Worm (Caenorhabditis elegans) whole organism, early embryonic: ENCODE measurements around the gene C01F6.14.

Experiments used
- B0310.2 ChIP-seq: sonication (generic microtip); optimal IDR thresholded peaks from 2 replicates; lab custom pipeline; 2016; ENCODE audit warnings: mild to moderate bottlenecking, missing genetic modification characterization, missing compliant biosample characterization
- F13C5.2 ChIP-seq: sonication (generic microtip); optimal IDR thresholded peaks from 2 replicates; lab custom pipeline; 2017; ENCODE audit warnings: mild to moderate bottlenecking, missing genetic modification characterization, inconsistent platforms, missing compliant biosample characterization
- aly-1 ChIP-seq: sonication (generic microtip); optimal IDR thresholded peaks from 2 replicates; lab custom pipeline; 2016; ENCODE audit warnings: missing genetic modification characterization, missing compliant biosample characterization
- ama-1 ChIP-seq: fragments of 150-350 bp; optimal IDR thresholded peaks from 2 replicates; lab custom pipeline; 2014
- ceh-13 ChIP-seq: fragments of 200-800 bp; sonication (Bioruptor generic); optimal IDR thresholded peaks from 2 replicates; lab custom pipeline; 2018; ENCODE audit warnings: mild to moderate bottlenecking, missing genetic modification characterization, missing compliant biosample characterization
- ceh-36 ChIP-seq: sonication (generic microtip); optimal IDR thresholded peaks from 2 replicates; lab custom pipeline; 2016; ENCODE audit warnings: missing genetic modification characterization, inconsistent platforms, missing compliant biosample characterization
- ets-7 ChIP-seq: sonication (generic microtip); optimal IDR thresholded peaks from 2 replicates; lab custom pipeline; 2016; ENCODE audit warnings: missing genotype, missing genetic modification characterization, missing compliant biosample characterization
- flt-1 ChIP-seq: fragments of 200-800 bp; sonication (Bioruptor generic); IDR thresholded peaks from 2 replicates; pipeline ENCODE4 v1.3.6; 2022; ENCODE audit warnings: missing genetic modification characterization, missing compliant biosample characterization
- hmbx-1 ChIP-seq: sonication (generic microtip); optimal IDR thresholded peaks from 2 replicates; lab custom pipeline; 2016; ENCODE audit warnings: mild to moderate bottlenecking, missing genetic modification characterization, missing compliant biosample characterization
- hmg-4 ChIP-seq: fragments of 200-800 bp; sonication (Bioruptor generic); optimal IDR thresholded peaks from 2 replicates; lab custom pipeline; 2018; ENCODE audit warnings: mild to moderate bottlenecking, missing genetic modification characterization, missing compliant biosample characterization
- hnd-1 ChIP-seq: sonication (generic microtip); optimal IDR thresholded peaks from 2 replicates; lab custom pipeline; 2016; ENCODE audit warnings: missing genetic modification characterization, missing compliant biosample characterization
- pes-1 ChIP-seq: fragments of 200-800 bp; sonication (Bioruptor generic); IDR thresholded peaks from 2 replicates; pipeline ENCODE4 v1.3.6; 2022; ENCODE audit warnings: missing genetic modification reagents, missing genetic modification characterization, missing compliant biosample characterization
- scrt-1 ChIP-seq: fragments of 200-800 bp; sonication (Bioruptor generic); IDR thresholded peaks from 2 replicates; pipeline ENCODE4 v1.3.6; 2022; ENCODE audit warnings: missing genetic modification characterization, missing compliant biosample characterization
- sea-1 ChIP-seq: fragments of 200-800 bp; sonication (Bioruptor generic); conservative IDR thresholded peaks from 2 replicates; pipeline ENCODE4 v1.3.6; 2022; ENCODE audit warnings: missing genetic modification characterization, missing compliant biosample characterization
- tbx-11 ChIP-seq: fragments of 200-800 bp; sonication (Bioruptor generic); IDR thresholded peaks from 2 replicates; pipeline ENCODE4 v1.3.6; 2022; ENCODE audit warnings: missing genetic modification characterization, missing compliant biosample characterization
- tbx-37 ChIP-seq: fragments of 200-800 bp; sonication (Bioruptor generic); conservative IDR thresholded peaks from 2 replicates; pipeline ENCODE4 v1.3.6; 2022; ENCODE audit warnings: missing genetic modification reagents, missing genetic modification characterization, missing compliant biosample characterization
- tra-4 ChIP-seq: sonication (generic microtip); optimal IDR thresholded peaks from 2 replicates; lab custom pipeline; 2017; ENCODE audit warnings: missing genetic modification characterization, missing compliant biosample characterization

Gene C01F6.14

DNA sequence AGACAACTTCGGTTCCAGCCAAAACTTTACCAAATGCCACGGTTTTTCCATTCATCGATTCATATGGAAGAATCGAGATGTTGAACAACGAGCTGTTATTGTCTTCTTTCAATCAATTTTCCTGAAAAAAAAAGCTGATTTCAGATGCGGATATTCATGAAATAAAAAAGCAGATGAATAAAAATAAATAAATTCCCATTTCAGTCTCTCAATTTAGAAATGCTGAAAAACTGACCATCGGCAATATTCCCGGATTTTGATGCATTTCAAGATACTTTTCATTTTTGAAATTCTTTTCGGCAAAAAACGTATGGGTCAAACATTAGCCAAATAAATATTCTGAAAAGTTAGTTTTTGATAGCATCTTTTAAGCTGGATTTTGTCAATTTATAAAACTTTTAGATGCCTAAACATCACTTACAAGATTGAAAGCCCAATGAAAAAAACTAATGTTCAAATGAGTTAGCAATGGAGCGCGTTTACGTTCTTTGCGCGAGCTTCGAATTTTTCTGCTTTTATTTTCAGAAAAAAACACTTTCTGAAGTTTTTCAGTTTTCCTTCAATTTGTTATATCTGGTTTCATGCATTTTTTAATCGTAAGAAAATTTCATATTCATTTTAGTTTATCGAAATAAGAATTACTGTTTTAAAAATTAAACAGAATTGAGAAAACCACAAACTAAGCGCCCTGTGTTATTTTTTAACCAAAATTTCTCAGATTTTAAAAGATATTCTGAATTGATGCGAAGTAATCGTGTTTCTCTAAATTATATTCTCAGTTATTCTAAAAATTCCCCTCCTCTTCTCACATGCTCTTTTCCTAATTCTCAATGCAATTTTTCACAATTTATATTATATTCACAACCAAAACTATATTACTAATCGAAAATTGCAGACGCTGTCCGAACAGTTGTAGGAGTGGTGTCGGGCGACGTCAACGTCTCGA, at the start of gene C01F6.14, which contains the start of gene fem-3:
Gene C01F6.14, minus strand, starts transcription at position 51 of the 946 bp plus-strand sequence.
Gene fem-3, plus strand, starts transcription at position 896 of the 946 bp plus-strand sequence.
- TF ChIP-seq ceh-36 (no peak), pes-1 (no peak), B0310.2 (tag; lab: Kevin White, UChicago) (no peak), ceh-13 (GFP tag; lab: Kevin White, UChicago) (no peak), F13C5.2 (no peak), scrt-1 (no peak), ets-7 (tag; lab: Kevin White, UChicago) (no peak), tbx-37 (no peak), hmbx-1 (tag; lab: Kevin White, UChicago) (no peak), sea-1 (no peak), hnd-1 (tag; lab: Kevin White, UChicago) (no peak), hmg-4 (no peak), aly-1 (tag; lab: Kevin White, UChicago) (no peak), tra-4 (tag; lab: Kevin White, UChicago) (no peak), ama-1 (lab: Kevin White, UChicago) (no peak), flt-1 (GFP tag; lab: Robert Waterston, UW) (no peak), tbx-11 (no peak)

DNA sequence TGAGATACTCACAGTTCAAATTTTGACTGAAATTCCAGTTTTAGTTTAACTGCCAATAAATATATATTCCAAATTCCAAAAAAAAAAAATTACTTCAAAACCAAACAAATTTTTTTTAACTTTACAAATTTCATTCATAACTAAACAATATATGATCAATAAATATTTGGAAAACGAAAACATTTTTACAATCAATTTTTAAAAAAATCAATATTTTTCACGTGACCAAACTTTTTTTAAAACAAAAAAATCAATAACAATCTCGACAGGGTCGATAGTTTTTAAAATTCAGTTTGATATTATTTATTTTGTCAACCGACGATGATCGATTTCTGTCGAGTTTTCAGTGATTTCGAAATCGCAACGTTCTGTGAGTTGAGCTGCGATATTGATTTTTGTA, 46.3 kb upstream of the C01F6.14 start, which contains the start of gene F23B2.7:
Gene F23B2.7, plus strand, starts transcription at position 301 of the 400 bp plus-strand sequence.
- no peak for TF ChIP-seq scrt-1
- no peak for TF ChIP-seq sea-1
- TF ChIP-seq tra-4 (tag; lab: Kevin White, UChicago) = no peak
- TF ChIP-seq hnd-1 (tag; lab: Kevin White, UChicago) = no peak
- no peak for TF ChIP-seq B0310.2 (tag; lab: Kevin White, UChicago)
- no peak for TF ChIP-seq hmg-4
- no peak for TF ChIP-seq flt-1 (GFP tag; lab: Robert Waterston, UW)

- no peak for TF ChIP-seq B0310.2 (tag; lab: Kevin White, UChicago)
- no peak for TF ChIP-seq ama-1 (lab: Kevin White, UChicago)
- TF ChIP-seq ceh-36 = no peak
- no peak for TF ChIP-seq tbx-11
- no peak for TF ChIP-seq pes-1
- no peak for TF ChIP-seq scrt-1
- no peak for TF ChIP-seq tra-4 (tag; lab: Kevin White, UChicago)
- no peak for TF ChIP-seq F13C5.2
- no peak for TF ChIP-seq flt-1 (GFP tag; lab: Robert Waterston, UW)
- no peak for TF ChIP-seq ceh-13 (GFP tag; lab: Kevin White, UChicago)
- no peak for TF ChIP-seq hnd-1 (tag; lab: Kevin White, UChicago)
- no peak for TF ChIP-seq hmg-4
- TF ChIP-seq hmbx-1 (tag; lab: Kevin White, UChicago) = no peak
- no peak for TF ChIP-seq ets-7 (tag; lab: Kevin White, UChicago)
- TF ChIP-seq aly-1 (tag; lab: Kevin White, UChicago) = no peak
- no peak for TF ChIP-seq tbx-37
- TF ChIP-seq sea-1 = no peak
Measured at ce11 chrIV:9146819-9147518, 43.0 kb upstream of the C01F6.14 start, which contains the start of the genes rpb-12 and aly-2. TSS of gene rpb-12 (minus strand) at chrIV:9146869. TSS of gene aly-2 (plus strand) at chrIV:9147468.

DNA sequence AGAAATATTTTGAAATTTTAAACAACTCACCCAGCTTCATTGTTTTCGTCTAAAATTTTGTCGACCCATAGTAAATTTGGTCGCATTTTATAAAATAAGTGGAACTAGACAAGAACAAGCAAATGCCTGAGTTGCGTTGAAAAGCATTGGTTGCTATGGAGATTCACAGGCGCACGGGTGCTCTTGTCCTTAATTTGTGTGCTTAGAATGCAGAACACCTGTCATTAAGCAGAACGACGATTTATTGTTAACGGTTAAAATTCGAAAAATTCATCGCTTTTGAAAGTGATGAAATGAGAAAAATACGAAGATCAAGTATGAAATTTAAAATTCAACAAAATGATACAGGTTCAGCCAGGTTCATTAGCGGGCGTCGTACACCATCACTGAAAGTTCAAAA, 42.2 kb upstream of the C01F6.14 start, which contains the start of gene daf-10:
Gene daf-10, minus strand, starts transcription at position 101 of the 400 bp plus-strand sequence.
- TF ChIP-seq flt-1 (GFP tag; lab: Robert Waterston, UW) (no peak), ama-1 (lab: Kevin White, UChicago) (no peak), B0310.2 (tag; lab: Kevin White, UChicago) (no peak), scrt-1 (no peak)

- TF ChIP-seq hmg-4 (no peak), hnd-1 (tag; lab: Kevin White, UChicago) (no peak), ceh-13 (GFP tag; lab: Kevin White, UChicago) (no peak), F13C5.2 (no peak), ama-1 (lab: Kevin White, UChicago) (no peak)
Measured at ce11 chrIV:9144405-9144804, 40.5 kb upstream of the C01F6.14 start, which contains the start of gene flp-1. TSS of gene flp-1 (plus strand) at chrIV:9144705.

DNA sequence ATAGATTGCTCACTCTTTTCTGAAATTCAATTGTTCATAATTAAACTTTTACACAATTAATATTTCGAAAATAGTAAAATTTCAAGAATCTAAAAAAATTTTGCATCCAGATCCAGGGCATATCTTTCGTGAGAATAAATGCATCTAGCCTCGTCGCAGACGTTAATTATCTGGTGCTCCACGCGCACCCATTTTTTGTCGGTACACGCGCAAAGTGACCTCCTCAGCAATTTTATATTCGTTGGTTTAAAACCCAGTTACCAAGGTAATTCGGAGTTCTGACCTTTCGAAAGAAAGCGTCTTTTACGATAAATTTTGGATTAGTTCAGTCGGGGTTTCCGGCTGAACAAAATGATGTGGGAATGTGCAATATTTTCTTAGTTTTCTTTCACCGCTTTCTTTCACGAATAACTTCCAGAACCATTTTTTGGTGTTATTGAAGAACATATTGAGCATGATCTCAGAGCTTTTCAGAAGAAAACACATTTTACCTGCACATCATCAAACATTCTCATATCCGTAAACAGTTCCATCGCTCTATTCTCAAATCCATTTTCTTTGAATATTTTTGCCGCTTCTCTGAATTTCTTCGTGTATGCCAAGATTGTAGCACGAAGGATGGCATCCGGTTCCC, 36.4 kb upstream of the C01F6.14 start:
- TF ChIP-seq aly-1 (tag; lab: Kevin White, UChicago) (no peak), ceh-36 (no peak), flt-1 (GFP tag; lab: Robert Waterston, UW) (no peak), scrt-1 (no peak), ets-7 (tag; lab: Kevin White, UChicago) (no peak), pes-1 (no peak), hmg-4 (no peak), F13C5.2 (no peak)

ce11 chrIV:9135377-9135776, 31.5 kb upstream of the C01F6.14 start, which contains the start of gene delm-1:
TSS of gene delm-1 (minus strand) at chrIV:9135477.
- no peak for TF ChIP-seq tra-4 (tag; lab: Kevin White, UChicago)
- no peak for TF ChIP-seq hmg-4
- TF ChIP-seq pes-1 = no peak
- TF ChIP-seq hnd-1 (tag; lab: Kevin White, UChicago) = no peak
- no peak for TF ChIP-seq ets-7 (tag; lab: Kevin White, UChicago)
- no peak for TF ChIP-seq ama-1 (lab: Kevin White, UChicago)
- no peak for TF ChIP-seq scrt-1
- TF ChIP-seq sea-1 = no peak
- no peak for TF ChIP-seq ceh-13 (GFP tag; lab: Kevin White, UChicago)
- no peak for TF ChIP-seq tbx-37
- TF ChIP-seq aly-1 (tag; lab: Kevin White, UChicago) = no peak
- TF ChIP-seq ceh-36 = no peak
